Fruit fly (Drosophila melanogaster) whole organism, embryonic: Measurements from ENCODE around the gene BORCS6.
A peak's percentile ranks its signal among the peaks of the same experiment; 100 is the strongest.

ENCODE experiments used
- CG11723 ChIP-seq: fragments of 200-800 bp; sonication (Bioruptor generic); optimal IDR thresholded peaks from 2 replicates; lab custom pipeline; 2017; ENCODE audit warnings: missing biosample characterization, mild to moderate bottlenecking, missing genetic modification characterization
- CG12236 ChIP-seq: fragments of 200-800 bp; sonication (Bioruptor generic); optimal IDR thresholded peaks from 2 replicates; lab custom pipeline; 2016; ENCODE audit warnings: missing biosample characterization, missing genetic modification characterization
- CG12769 ChIP-seq: fragments of 200-800 bp; sonication (Bioruptor generic); optimal IDR thresholded peaks from 2 replicates; lab custom pipeline; 2019; ENCODE audit warnings: missing biosample characterization, mild to moderate bottlenecking, missing genetic modification characterization, moderate library complexity
- CG14965 ChIP-seq: fragments of 200-800 bp; sonication (Bioruptor generic); optimal IDR thresholded peaks from 2 replicates; lab custom pipeline; 2016; ENCODE audit warnings: missing biosample characterization, missing genetic modification characterization, borderline replicate concordance
- CG1647 ChIP-seq: fragments of 200-800 bp; sonication (Bioruptor generic); optimal IDR thresholded peaks from 3 replicates; lab custom pipeline; 2016; ENCODE audit warnings: missing biosample characterization, missing genetic modification characterization
- CG17612 ChIP-seq: fragments of 200-800 bp; sonication (Bioruptor generic); IDR thresholded peaks from 2 replicates; pipeline ENCODE4 v1.3.6; 2022; ENCODE audit warnings: missing biosample characterization, missing genetic modification characterization
- CG18262 ChIP-seq: fragments of 200-800 bp; optimal IDR thresholded peaks from 3 replicates; lab custom pipeline; 2019; ENCODE audit warnings: missing biosample characterization, mild to moderate bottlenecking, missing genetic modification characterization, moderate library complexity
- CG18476 ChIP-seq: fragments of 200-800 bp; sonication (Bioruptor generic); optimal IDR thresholded peaks from 2 replicates; lab custom pipeline; 2016; ENCODE audit warnings: missing biosample characterization, mild to moderate bottlenecking, missing genetic modification characterization
- CG30020 ChIP-seq: fragments of 200-800 bp; optimal IDR thresholded peaks from 2 replicates; lab custom pipeline; 2019; ENCODE audit warnings: missing biosample characterization, mild to moderate bottlenecking, missing genetic modification characterization, moderate library complexity
- CG42726 ChIP-seq: fragments of 200-800 bp; sonication (Bioruptor generic); IDR thresholded peaks from 2 replicates; pipeline ENCODE4 v1.3.6; 2022; ENCODE audit warnings: missing biosample characterization, missing genetic modification characterization; ENCODE audit not compliant: partially characterized antibody
- CG43689 ChIP-seq: fragments of 200-800 bp; sonication (Bioruptor generic); IDR thresholded peaks from 2 replicates; pipeline ENCODE4 v1.3.6; 2022; ENCODE audit warnings: missing biosample characterization, missing genetic modification characterization
- CG6175 ChIP-seq: fragments of 200-800 bp; sonication (Bioruptor generic); IDR thresholded peaks from 3 replicates; pipeline ENCODE4 v1.3.6; 2022; ENCODE audit warnings: missing biosample characterization, missing genetic modification characterization
- CG7271 ChIP-seq: fragments of 200-800 bp; sonication (Bioruptor generic); optimal IDR thresholded peaks from 2 replicates; lab custom pipeline; 2018; ENCODE audit warnings: missing biosample characterization, mild to moderate bottlenecking, missing genetic modification characterization, moderate library complexity
- CG7372 ChIP-seq: fragments of 200-800 bp; sonication (Bioruptor generic); IDR thresholded peaks from 2 replicates; pipeline ENCODE4 v1.3.6; 2022; ENCODE audit warnings: missing biosample characterization, missing genetic modification characterization
- CG7987 ChIP-seq: fragments of 200-800 bp; sonication (Bioruptor generic); optimal IDR thresholded peaks from 2 replicates; lab custom pipeline; 2018; ENCODE audit warnings: missing biosample characterization, mild to moderate bottlenecking, missing genetic modification characterization, moderate library complexity
- CkIIα-i1 ChIP-seq: fragments of 200-800 bp; sonication (Bioruptor generic); IDR thresholded peaks from 2 replicates; pipeline ENCODE4 v1.3.6; 2022; ENCODE audit warnings: missing biosample characterization, missing genetic modification characterization
- Deaf1 ChIP-seq: fragments of 200-800 bp; optimal IDR thresholded peaks from 3 replicates; lab custom pipeline; 2019; ENCODE audit warnings: missing biosample characterization, mild to moderate bottlenecking, missing genetic modification characterization, moderate library complexity
- Drgx ChIP-seq: fragments of 200-800 bp; sonication (Bioruptor generic); IDR thresholded peaks from 2 replicates; pipeline ENCODE4 v1.3.6; 2022; ENCODE audit warnings: missing biosample characterization, missing genetic modification characterization
- Elba2 ChIP-seq: fragments of 200-800 bp; sonication (Bioruptor generic); optimal IDR thresholded peaks from 3 replicates; lab custom pipeline; 2016; ENCODE audit warnings: missing biosample characterization, missing genetic modification characterization
- MESR4 ChIP-seq: fragments of 200-800 bp; sonication (Bioruptor generic); optimal IDR thresholded peaks from 2 replicates; lab custom pipeline; 2018; ENCODE audit warnings: missing biosample characterization, mild to moderate bottlenecking, missing genetic modification characterization, moderate library complexity
- Pdp1 ChIP-seq, 2 experiments: fragments of 200-800 bp; sonication (Bioruptor generic); optimal IDR thresholded peaks; 3 replicates each; lab custom pipeline; 2016; ENCODE audit warnings: missing biosample characterization in 2 of 2, missing genetic modification characterization in 2 of 2, mild to moderate bottlenecking in 1 of 2, moderate library complexity in 1 of 2
- Ptx1 ChIP-seq: fragments of 200-800 bp; sonication (Bioruptor generic); IDR thresholded peaks from 2 replicates; pipeline ENCODE4 v1.3.6; 2022; ENCODE audit warnings: missing biosample characterization, missing genetic modification characterization
- Rfx ChIP-seq: fragments of 200-800 bp; sonication (Bioruptor generic); IDR thresholded peaks from 2 replicates; pipeline ENCODE4 v1.3.6; 2022; ENCODE audit warnings: missing biosample characterization, missing genetic modification characterization
- Scr ChIP-seq: fragments of 200-800 bp; sonication (Bioruptor generic); IDR thresholded peaks from 2 replicates; pipeline ENCODE4 v1.3.6; 2022; ENCODE audit warnings: missing biosample characterization, missing genetic modification characterization; ENCODE audit not compliant: partially characterized antibody
- bbx ChIP-seq: fragments of 200-800 bp; sonication (Bioruptor generic); IDR thresholded peaks from 2 replicates; pipeline ENCODE4 v1.3.6; 2022; ENCODE audit warnings: missing biosample characterization, missing genetic modification characterization; ENCODE audit not compliant: partially characterized antibody
- btn ChIP-seq: fragments of 200-800 bp; sonication (Bioruptor generic); optimal IDR thresholded peaks from 2 replicates; lab custom pipeline; 2016; ENCODE audit warnings: missing biosample characterization, missing genetic modification characterization
- cad ChIP-seq: fragments of >200 bp; optimal IDR thresholded peaks from 2 replicates; lab custom pipeline; 2017; ENCODE audit warnings: missing biosample characterization, missing genetic modification characterization
- crc ChIP-seq: fragments of 200-800 bp; sonication (Bioruptor generic); optimal IDR thresholded peaks from 2 replicates; lab custom pipeline; 2016; ENCODE audit warnings: missing biosample characterization, missing genetic modification characterization
- crol ChIP-seq: fragments of 200-800 bp; sonication (Bioruptor generic); IDR thresholded peaks from 2 replicates; pipeline ENCODE4 v1.3.6; 2022; ENCODE audit warnings: missing biosample characterization, missing genetic modification characterization
- disco-r ChIP-seq: fragments of 200-800 bp; sonication (Bioruptor generic); optimal IDR thresholded peaks from 2 replicates; lab custom pipeline; 2016; ENCODE audit warnings: missing biosample characterization, missing genetic modification characterization
- ems ChIP-seq: fragments of 200-800 bp; sonication (Bioruptor generic); optimal IDR thresholded peaks from 3 replicates; lab custom pipeline; 2016; ENCODE audit warnings: missing biosample characterization, missing genetic modification characterization
- eve ChIP-seq, 2 experiments: fragments of >200 bp; optimal IDR thresholded peaks; 2 replicates each; lab custom pipeline; 2017; ENCODE audit warnings: missing biosample characterization in 2 of 2, missing genetic modification characterization in 2 of 2
- ewg ChIP-seq: fragments of 200-800 bp; sonication (Bioruptor generic); optimal IDR thresholded peaks from 3 replicates; lab custom pipeline; 2017; ENCODE audit warnings: mild to moderate bottlenecking, missing biosample characterization, missing genetic modification reagents, missing genetic modification characterization
- gcm ChIP-seq: fragments of 200-800 bp; sonication (Bioruptor generic); optimal IDR thresholded peaks from 2 replicates; lab custom pipeline; 2019; ENCODE audit warnings: missing biosample characterization, mild to moderate bottlenecking, missing genetic modification characterization, moderate library complexity
- gsb ChIP-seq: fragments of 200-800 bp; sonication (Bioruptor generic); IDR thresholded peaks from 2 replicates; pipeline ENCODE4 v1.3.6; 2022; ENCODE audit warnings: missing biosample characterization, missing genetic modification characterization
- her ChIP-seq: fragments of 200-800 bp; sonication (Bioruptor generic); optimal IDR thresholded peaks from 2 replicates; lab custom pipeline; 2016; ENCODE audit warnings: missing biosample characterization, missing genetic modification characterization
- kni ChIP-seq: fragments of 200-800 bp; sonication (Bioruptor generic); optimal IDR thresholded peaks from 3 replicates; lab custom pipeline; 2017; ENCODE audit warnings: mild to moderate bottlenecking, missing biosample characterization, missing genetic modification reagents, missing genetic modification characterization
- lab ChIP-seq: fragments of 200-800 bp; sonication (Bioruptor generic); optimal IDR thresholded peaks from 3 replicates; lab custom pipeline; 2017; ENCODE audit warnings: missing biosample characterization, missing genetic modification characterization, mild to moderate bottlenecking, moderate library complexity, missing genetic modification reagents
- lbe ChIP-seq: fragments of 200-800 bp; sonication (Bioruptor generic); optimal IDR thresholded peaks from 2 replicates; lab custom pipeline; 2016; ENCODE audit warnings: missing biosample characterization, mild to moderate bottlenecking, missing genetic modification characterization
- pros ChIP-seq: fragments of 200-800 bp; sonication (Bioruptor generic); optimal IDR thresholded peaks from 3 replicates; lab custom pipeline; 2019; ENCODE audit warnings: missing biosample characterization, mild to moderate bottlenecking, missing genetic modification characterization, moderate library complexity
- psq ChIP-seq: fragments of 200-800 bp; sonication (Bioruptor generic); optimal IDR thresholded peaks from 2 replicates; lab custom pipeline; 2017; ENCODE audit warnings: missing biosample characterization, missing genetic modification characterization
- row ChIP-seq: fragments of 200-800 bp; sonication (Bioruptor generic); IDR thresholded peaks from 3 replicates; pipeline ENCODE4 v1.3.6; 2022; ENCODE audit warnings: missing biosample characterization, missing genetic modification characterization
- salm ChIP-seq: fragments of 200-800 bp; sonication (Bioruptor generic); optimal IDR thresholded peaks from 2 replicates; lab custom pipeline; 2018; ENCODE audit warnings: missing biosample characterization, mild to moderate bottlenecking, missing genetic modification characterization
- seq ChIP-seq: fragments of 200-800 bp; sonication (Bioruptor generic); IDR thresholded peaks from 2 replicates; pipeline ENCODE4 v1.3.6; 2022; ENCODE audit warnings: missing biosample characterization, missing genetic modification characterization
- slou ChIP-seq: fragments of 200-800 bp; sonication (Bioruptor generic); optimal IDR thresholded peaks from 3 replicates; lab custom pipeline; 2016; ENCODE audit warnings: missing biosample characterization, missing genetic modification characterization
- tgo ChIP-seq: fragments of 200-800 bp; sonication (Bioruptor generic); IDR thresholded peaks from 3 replicates; pipeline ENCODE4 v1.3.6; 2022; ENCODE audit warnings: missing biosample characterization, missing genetic modification characterization
- tna ChIP-seq: fragments of 200-800 bp; sonication (Bioruptor generic); IDR thresholded peaks from 2 replicates; pipeline ENCODE4 v1.3.6; 2022; ENCODE audit warnings: missing biosample characterization, missing genetic modification characterization; ENCODE audit not compliant: partially characterized antibody
- vnd ChIP-seq: fragments of 200-800 bp; sonication (Bioruptor generic); IDR thresholded peaks from 3 replicates; pipeline ENCODE4 v1.3.6; 2022; ENCODE audit warnings: missing biosample characterization, missing genetic modification characterization; ENCODE audit not compliant: partially characterized antibody

The BORCS6 gene

dm6 chr3L:550082-550827 is 9.6 kb downstream of the BORCS6 start (continued):
- TF ChIP-seq CG17612: no peak
- peak; percentile 91 for TF ChIP-seq kni (GFP tag; lab: Kevin White, UChicago)
- no peak for TF ChIP-seq row
- 0 out of 3 replicates have a peak, but pooled peaks have one; percentile 18 for TF ChIP-seq CG6175
- TF ChIP-seq gcm: no peak
- TF ChIP-seq Scr: peak; percentile 42; the same call in 1 of the 2 replicates
- no peak for TF ChIP-seq cad (GFP tag; lab: Kevin White, UChicago)
- no peak for TF ChIP-seq CG12236 (GFP tag; lab: Kevin White, UChicago)
- TF ChIP-seq crol: peak; percentile 57
- no peak for TF ChIP-seq her
- TF ChIP-seq CkIIα-i1 (GFP tag; lab: Robert Waterston, UW): no peak
- no peak for TF ChIP-seq MESR4 (GFP tag; lab: Kevin White, UChicago)
- TF ChIP-seq Elba2 (GFP tag; lab: Kevin White, UChicago): no peak
- TF ChIP-seq slou (GFP tag; lab: Kevin White, UChicago): no peak
- no peak for TF ChIP-seq CG43689
- TF ChIP-seq eve (GFP tag; optimal IDR thresholded peaks at IDR 0.05; lab: Kevin White, UChicago): peak in 1 of 2 experiments; percentile 41
- TF ChIP-seq psq (GFP tag; lab: Kevin White, UChicago): peak; percentile 36
- TF ChIP-seq CG14965: no peak
- no peak for TF ChIP-seq CG18476 (GFP tag; lab: Kevin White, UChicago)
- peak; percentile 30 for TF ChIP-seq lbe (GFP tag; lab: Kevin White, UChicago)
- TF ChIP-seq pros (GFP tag; lab: Kevin White, UChicago): no peak
- peak; percentile 32; the same call in 1 of the 2 replicates for TF ChIP-seq Drgx
- no peak for TF ChIP-seq CG7987 (GFP tag; lab: Kevin White, UChicago)
- TF ChIP-seq tgo (GFP tag; lab: Robert Waterston, UW): no peak
- TF ChIP-seq CG7372: no peak
- no peak for TF ChIP-seq Pdp1 (GFP tag; optimal IDR thresholded peaks at IDR 0.05; lab: Kevin White, UChicago)
- peak; percentile 52 for TF ChIP-seq bbx (GFP tag; lab: Robert Waterston, UW)
- TF ChIP-seq CG42726 (GFP tag; lab: Robert Waterston, UW): no peak
- no peak for TF ChIP-seq ems
- no peak for TF ChIP-seq salm
- no peak for TF ChIP-seq CG11723 (GFP tag; lab: Kevin White, UChicago)
- TF ChIP-seq CG30020 (tag; lab: Kevin White, UChicago): no peak
- no peak for TF ChIP-seq CG18262 (tag; lab: Kevin White, UChicago)
- TF ChIP-seq CG7271 (tag; lab: Kevin White, UChicago): no peak
- peak; percentile 6 for TF ChIP-seq CG1647
- TF ChIP-seq Rfx: no peak
- TF ChIP-seq btn (GFP tag; lab: Kevin White, UChicago): no peak
- no peak for TF ChIP-seq gsb (GFP tag; lab: Robert Waterston, UW)
- 0 out of 3 replicates have a peak, but pooled peaks have one; percentile 42 for TF ChIP-seq vnd (GFP tag; lab: Robert Waterston, UW)
- no peak for TF ChIP-seq Ptx1 (GFP tag; lab: Robert Waterston, UW)
- no peak for TF ChIP-seq crc
- TF ChIP-seq tna (GFP tag; lab: Robert Waterston, UW): no peak
- TF ChIP-seq CG12769 (tag; lab: Kevin White, UChicago): peak; percentile 39
- TF ChIP-seq disco-r (GFP tag; lab: Kevin White, UChicago): no peak
- TF ChIP-seq lab: no peak
- no peak for TF ChIP-seq seq (GFP tag; lab: Robert Waterston, UW)
- TF ChIP-seq ewg: no peak
- no peak for TF ChIP-seq Deaf1 (tag; lab: Kevin White, UChicago)
